Fruit fly (Drosophila melanogaster) S2 (cell line): ENCODE measurements around the gene CG7974.

Experiments used
- CG8478 ChIP-seq: fragments of >200 bp; optimal IDR thresholded peaks from 2 replicates; lab custom pipeline; 2018
- CTCF ChIP-seq, 2 experiments: fragments of >200 bp; optimal IDR thresholded peaks; 2 replicates each; lab custom pipeline; 2018

Gene CG7974

DNA sequence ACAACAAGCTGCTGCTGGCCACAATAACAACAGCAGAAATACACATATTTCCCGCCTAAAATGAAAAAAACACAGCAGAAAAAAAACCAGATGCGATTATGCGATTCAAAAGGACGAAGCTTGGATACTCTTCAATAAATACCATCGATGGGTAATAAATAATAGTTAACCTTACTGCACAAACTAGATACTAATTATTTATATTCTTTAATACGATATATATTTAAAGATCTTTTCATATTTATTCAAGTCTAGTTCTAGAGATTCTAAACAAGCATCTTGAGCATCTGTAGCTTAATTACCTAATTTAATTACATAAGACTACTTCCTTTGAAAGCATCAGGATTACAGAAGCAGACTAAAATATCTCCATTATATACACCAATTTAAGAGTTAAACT, 23.2 kb downstream of the CG7974 start:
- TF ChIP-seq CTCF (optimal IDR thresholded peaks at IDR 0.05; lab: Kevin White, UChicago) (no peak), CG8478 (lab: Kevin White, UChicago) (no peak)

DNA sequence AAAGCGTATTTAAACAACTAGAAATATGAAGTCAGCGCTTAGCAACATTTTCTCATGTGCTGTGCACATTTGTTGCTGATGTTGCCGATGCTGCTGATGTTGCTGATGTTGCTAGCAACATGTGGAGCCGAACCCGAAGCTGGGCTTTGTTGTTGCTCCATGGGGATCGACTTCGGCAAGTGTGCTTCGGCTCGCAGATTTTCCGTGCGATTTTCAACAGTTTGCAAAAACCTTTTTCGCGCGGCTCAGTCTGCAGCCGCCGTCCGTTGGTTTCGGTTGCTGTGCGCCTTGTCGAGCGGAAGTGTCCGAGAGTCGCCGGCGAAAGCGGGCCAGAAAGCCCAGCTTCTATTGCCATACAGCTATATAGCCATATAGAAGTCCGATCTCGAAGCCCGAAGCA, 23.6 kb downstream of the CG7974 start:
- TF ChIP-seq CTCF (optimal IDR thresholded peaks at IDR 0.05; lab: Kevin White, UChicago) (no peak), CG8478 (lab: Kevin White, UChicago) (no peak)

dm6 chr3L:1690727-1691413, 25.9 kb downstream of the CG7974 start:
- TF ChIP-seq CG8478 (lab: Kevin White, UChicago): no peak
- no peak for TF ChIP-seq CTCF (optimal IDR thresholded peaks at IDR 0.05; lab: Kevin White, UChicago)

- TF ChIP-seq CTCF (optimal IDR thresholded peaks at IDR 0.05; lab: Kevin White, UChicago) (no peak), CG8478 (lab: Kevin White, UChicago) (no peak)
These were observed 27.3 kb downstream of the CG7974 start for dm6 chr3L:1692122-1692786.

DNA sequence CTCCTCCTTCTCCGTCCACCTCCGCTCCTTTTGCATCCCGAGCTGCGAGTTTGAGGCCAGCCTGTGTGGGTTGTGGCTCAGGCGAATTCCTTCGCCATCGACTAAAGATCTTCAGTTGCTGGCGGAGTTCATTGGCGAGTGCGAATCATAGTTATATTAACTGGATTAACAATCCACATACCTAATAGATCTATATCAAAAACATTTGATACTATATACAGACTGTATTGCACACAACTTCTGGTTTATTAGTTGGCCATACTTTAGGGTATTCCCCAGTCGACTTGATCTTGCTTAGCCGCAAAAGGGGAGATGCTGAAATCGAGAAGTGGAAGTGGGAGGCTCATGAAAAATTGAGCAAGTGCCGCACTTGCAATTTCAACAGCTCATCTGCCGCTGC, 27.9 kb downstream of the CG7974 start:
- no peak for TF ChIP-seq CG8478 (lab: Kevin White, UChicago)
- no peak for TF ChIP-seq CTCF (optimal IDR thresholded peaks at IDR 0.05; lab: Kevin White, UChicago)

- TF ChIP-seq CTCF (optimal IDR thresholded peaks at IDR 0.05; lab: Kevin White, UChicago) (no peak), CG8478 (lab: Kevin White, UChicago) (no peak)
These were observed 29.4 kb downstream of the CG7974 start, which contains the start of gene CG12011 for dm6 chr3L:1694317-1694716. TSS of gene CG12011 (plus strand) at chr3L:1694617.

- no peak for TF ChIP-seq CG8478 (lab: Kevin White, UChicago)
- no peak for TF ChIP-seq CTCF (optimal IDR thresholded peaks at IDR 0.05; lab: Kevin White, UChicago)
These were observed 37.5 kb downstream of the CG7974 start, which contains the start of gene CG13931 for dm6 chr3L:1702367-1702927. TSS of gene CG13931 (minus strand) at chr3L:1702407.

- TF ChIP-seq CG8478 (lab: Kevin White, UChicago) (no peak), CTCF (optimal IDR thresholded peaks at IDR 0.05; lab: Kevin White, UChicago) (no peak)
These were observed 44.2 kb downstream of the CG7974 start for dm6 chr3L:1709161-1709560.

- TF ChIP-seq CG8478 (lab: Kevin White, UChicago) (no peak), CTCF (optimal IDR thresholded peaks at IDR 0.05; lab: Kevin White, UChicago) (no peak)
These were observed 45.6 kb downstream of the CG7974 start for dm6 chr3L:1710562-1710961.

dm6 chr3L:1711218-1711617, 46.3 kb downstream of the CG7974 start:
- TF ChIP-seq CG8478 (lab: Kevin White, UChicago): no peak
